Worm (Caenorhabditis elegans) whole organism, L1 larva: ENCODE measurements around the gene Y55F3BR.2.
"Not testable (repeated sequence)": the region's sequence is repeated elsewhere in the genome, so short reads cannot be mapped to it uniquely, and the experiment has no call there.

Source experiments
- dsc-1 ChIP-seq: sonication (generic microtip); optimal IDR thresholded peaks from 2 replicates; lab custom pipeline; 2016; ENCODE audit warnings: mild to moderate bottlenecking, missing genetic modification characterization, missing compliant biosample characterization
- unc-130 ChIP-seq: fragments of 150-350 bp; optimal IDR thresholded peaks from 2 replicates; lab custom pipeline; 2017; ENCODE audit warnings: missing biosample characterization, missing genetic modification characterization, inconsistent platforms
- zag-1 ChIP-seq: fragments of 150-350 bp; optimal IDR thresholded peaks from 2 replicates; lab custom pipeline; 2014; ENCODE audit warnings: missing biosample characterization, missing genetic modification characterization

DNA sequence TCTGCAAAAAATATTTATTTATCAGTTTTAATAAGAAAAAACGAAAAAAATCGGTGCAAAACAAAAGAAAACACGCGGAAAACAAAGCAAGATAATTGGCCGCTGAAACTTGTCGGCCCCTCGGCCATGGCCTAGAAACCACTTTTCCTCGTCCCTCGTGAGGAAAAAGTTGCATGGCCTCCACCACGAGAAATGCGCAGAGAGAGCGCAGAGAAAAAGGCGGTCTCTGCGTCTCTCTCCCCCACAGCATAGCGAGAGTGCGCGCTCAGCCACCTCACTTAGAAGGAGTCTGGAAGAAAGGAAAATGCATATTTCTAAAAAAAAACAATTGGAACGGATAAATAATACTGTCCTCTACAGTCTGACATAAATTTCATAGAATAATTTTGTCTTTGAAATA is 45.4 kb upstream of the Y55F3BR.2 start:
- not testable (repeated sequence) for TF ChIP-seq zag-1; unc-130 (tag; lab: Kevin White, UChicago)
- TF ChIP-seq dsc-1 (tag; lab: Kevin White, UChicago): peak; percentile 41
